Worm (Caenorhabditis elegans): ENCODE results near the gene lbp-1.

DNA sequence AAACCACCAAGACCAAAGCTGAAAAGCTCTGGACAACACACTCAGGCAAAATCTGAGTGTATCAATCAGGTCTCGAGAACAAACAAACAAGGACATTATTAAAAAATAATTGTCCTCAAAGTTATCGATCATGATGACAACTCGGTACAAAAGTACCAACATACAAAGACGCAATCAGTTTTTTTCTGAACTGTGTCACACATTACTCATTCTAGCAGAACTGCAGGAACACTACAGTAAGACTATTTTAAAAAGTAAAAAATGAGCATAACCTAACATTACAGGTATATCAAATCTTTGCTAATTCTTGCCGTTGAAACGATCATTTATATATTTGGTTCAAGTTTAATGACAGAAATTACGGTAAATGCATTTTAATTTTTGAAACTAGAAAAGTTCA lies 37.2 kb downstream of the lbp-1 start, which contains the start of gene K09C4.2:
- TF ChIP-seq zag-1 (tag; optimal IDR thresholded peaks at IDR 0.05), result no peak
- TF ChIP-seq unc-62 (GFP tag; optimal IDR thresholded peaks at IDR 0.05 in 1 of 2), result no peak
- no peak for TF ChIP-seq unc-62 (tag; optimal IDR thresholded peaks at IDR 0.05)
- no peak for TF ChIP-seq nhr-77 (tag; optimal IDR thresholded peaks at IDR 0.05)
- TF ChIP-seq nhr-237 (tag; optimal IDR thresholded peaks at IDR 0.05), result no peak
- no peak for TF ChIP-seq skn-1 (tag; optimal IDR thresholded peaks at IDR 0.05)
- no peak for TF ChIP-seq T20F7.1 (GFP tag; optimal IDR thresholded peaks at IDR 0.05)
- TF ChIP-seq nhr-6 (tag; optimal IDR thresholded peaks at IDR 0.05), result no peak
- TF ChIP-seq fos-1 (tag; optimal IDR thresholded peaks at IDR 0.05), result no peak
